Worm (Caenorhabditis elegans) whole organism, L1 larva: Measurements from ENCODE around the gene bli-5.

Experiments
- ama-1 ChIP-seq: fragments of 150-350 bp; optimal IDR thresholded peaks from 2 replicates; lab custom pipeline; 2014
- fkh-10 ChIP-seq: sonication (generic microtip); optimal IDR thresholded peaks from 2 replicates; lab custom pipeline; 2017; ENCODE audit warnings: missing biosample characterization, missing genetic modification reagents, missing genetic modification characterization
- lin-13 ChIP-seq: fragments of 150-350 bp; optimal IDR thresholded peaks from 2 replicates; lab custom pipeline; 2014; ENCODE audit warnings: missing biosample characterization, missing genetic modification reagents, missing genetic modification characterization
- lsy-2 ChIP-seq, 2 experiments: fragments of 150-350 bp; optimal IDR thresholded peaks; 2 replicates each; lab custom pipeline; 2014; ENCODE audit warnings: missing biosample characterization in 2 of 2, missing genetic modification characterization in 2 of 2
- nhr-11 ChIP-seq: fragments of 150-350 bp; optimal IDR thresholded peaks from 2 replicates; lab custom pipeline; 2014; ENCODE audit warnings: missing biosample characterization, missing genetic modification characterization
- nhr-12 ChIP-seq: sonication (generic microtip); optimal IDR thresholded peaks from 2 replicates; lab custom pipeline; 2017; ENCODE audit warnings: missing biosample characterization, missing genetic modification characterization
- nhr-237 ChIP-seq: fragments of 150-350 bp; optimal IDR thresholded peaks from 2 replicates; lab custom pipeline; 2014; ENCODE audit warnings: missing biosample characterization, missing genetic modification characterization
- snpc-4 ChIP-seq: fragments of 150-350 bp; optimal IDR thresholded peaks from 2 replicates; lab custom pipeline; 2014; ENCODE audit warnings: missing biosample characterization, missing genetic modification characterization
- tbx-2 ChIP-seq: sonication (generic microtip); optimal IDR thresholded peaks from 2 replicates; lab custom pipeline; 2016; ENCODE audit warnings: missing genetic modification characterization, missing compliant biosample characterization
- zag-1 ChIP-seq: fragments of 150-350 bp; optimal IDR thresholded peaks from 2 replicates; lab custom pipeline; 2014; ENCODE audit warnings: missing biosample characterization, missing genetic modification characterization

DNA sequence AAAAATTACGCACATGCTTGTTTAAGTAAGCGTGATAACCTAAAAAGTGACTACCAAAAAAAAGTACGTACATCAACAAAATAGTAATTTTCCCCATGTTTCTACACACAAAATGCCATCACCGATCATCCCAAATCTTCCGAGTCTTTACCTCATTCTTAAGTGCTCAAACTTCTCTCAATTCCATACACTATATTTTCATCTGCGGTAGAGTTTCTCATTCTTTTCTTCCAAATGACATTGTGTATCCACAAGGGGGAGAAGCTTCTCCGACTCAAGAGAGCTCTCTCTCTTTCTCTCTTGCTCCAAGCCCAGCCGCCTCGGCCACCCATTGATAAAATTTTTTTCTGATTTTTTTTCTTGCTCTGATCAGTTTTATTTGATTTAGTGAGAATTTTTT is 20.1 kb downstream of the bli-5 start, which contains the start of gene myo-6:
- TF ChIP-seq tbx-2 (tag; lab: Kevin White, UChicago) (no peak), lsy-2 (tag; optimal IDR thresholded peaks at IDR 0.05; lab: Kevin White, UChicago) (no peak), ama-1 (lab: Kevin White, UChicago) (no peak), nhr-237 (tag; lab: Kevin White, UChicago) (no peak), nhr-11 (tag; lab: Kevin White, UChicago) (no peak), nhr-12 (no peak), lin-13 (GFP tag; lab: Kevin White, UChicago) (no peak), zag-1 (tag; lab: Kevin White, UChicago) (no peak), snpc-4 (tag; lab: Kevin White, UChicago) (no peak), fkh-10 (GFP tag; lab: Kevin White, UChicago) (no peak)
